Fruit fly (Drosophila melanogaster): ENCODE results near the gene Ns1.

DNA sequence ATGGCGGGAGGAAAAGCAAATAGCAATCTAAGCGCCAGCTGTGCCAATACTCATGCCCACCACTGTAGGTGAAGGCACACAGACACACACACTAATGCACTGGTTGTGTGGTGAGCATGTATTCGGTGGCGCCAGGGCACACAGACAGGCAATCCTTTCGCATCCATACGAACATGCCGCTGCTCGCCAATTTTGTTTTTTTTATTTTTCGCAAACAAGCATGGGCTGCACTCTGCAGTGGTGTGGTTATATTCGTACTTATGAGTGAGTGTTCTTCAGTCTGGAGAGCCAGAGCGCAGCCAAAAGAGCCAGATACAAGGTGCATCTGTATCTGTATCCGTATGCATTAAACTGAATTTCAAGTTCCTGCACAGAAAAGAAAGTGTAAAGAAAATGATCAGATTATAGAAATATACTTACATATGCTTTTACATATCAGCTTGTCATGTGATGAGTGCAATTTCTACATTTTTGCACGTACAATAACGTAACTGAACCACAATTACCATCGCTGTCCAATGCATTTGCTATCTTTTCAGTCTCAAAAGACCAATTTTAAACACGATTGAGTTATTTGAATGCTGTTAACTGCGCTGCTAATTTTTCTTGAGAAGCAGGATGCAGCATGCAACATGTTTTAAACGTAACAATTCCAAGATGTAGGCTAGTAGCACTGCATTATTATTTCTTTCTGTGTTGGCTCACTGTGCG is 13.2 kb downstream of the Ns1 start:
- TF ChIP-seq CG8478 (optimal IDR thresholded peaks at IDR 0.05): no peak
- TF ChIP-seq CTCF (optimal IDR thresholded peaks at IDR 0.05): no peak

Measured in S2 (cell line).